Fruit fly (Drosophila melanogaster) whole organism, prepupa: Measurements from ENCODE around the gene CG14459.

Source experiments
- Blimp-1 ChIP-seq: fragments of 200-800 bp; sonication (Bioruptor generic); optimal IDR thresholded peaks from 3 replicates; lab custom pipeline; 2017; ENCODE audit warnings: missing biosample characterization, missing genetic modification characterization, mild to moderate bottlenecking, moderate library complexity, missing genetic modification reagents
- CG11294 ChIP-seq: fragments of 200-800 bp; sonication (Bioruptor generic); IDR thresholded peaks from 2 replicates; pipeline ENCODE4 v1.3.6; 2022; ENCODE audit warnings: missing biosample characterization, missing genetic modification characterization
- CG31627 ChIP-seq: fragments of 200-800 bp; sonication (Bioruptor generic); optimal IDR thresholded peaks from 3 replicates; lab custom pipeline; 2016; ENCODE audit warnings: missing biosample characterization, missing genetic modification characterization
- CG6276 ChIP-seq: fragments of 200-800 bp; sonication (Bioruptor generic); optimal IDR thresholded peaks from 2 replicates; lab custom pipeline; 2017; ENCODE audit warnings: missing biosample characterization, mild to moderate bottlenecking, missing genetic modification characterization
- CG6792 ChIP-seq: fragments of 200-800 bp; sonication (Bioruptor generic); optimal IDR thresholded peaks from 3 replicates; lab custom pipeline; 2016; ENCODE audit warnings: missing biosample characterization, missing genetic modification characterization
- CG6854 ChIP-seq: fragments of 200-800 bp; sonication (Bioruptor generic); optimal IDR thresholded peaks from 2 replicates; lab custom pipeline; 2017; ENCODE audit warnings: missing biosample characterization, mild to moderate bottlenecking, missing genetic modification characterization
- CG8632 ChIP-seq: fragments of 200-800 bp; sonication (Bioruptor generic); optimal IDR thresholded peaks from 3 replicates; lab custom pipeline; 2016; ENCODE audit warnings: missing biosample characterization, missing genetic modification characterization
- CG9139 ChIP-seq: fragments of 200-800 bp; sonication (Bioruptor generic); optimal IDR thresholded peaks from 3 replicates; lab custom pipeline; 2017; ENCODE audit warnings: missing biosample characterization, mild to moderate bottlenecking, missing genetic modification characterization
- Gug ChIP-seq: fragments of 200-800 bp; sonication (Bioruptor generic); IDR thresholded peaks from 2 replicates; pipeline ENCODE4 v1.3.6; 2022; ENCODE audit warnings: missing biosample characterization, missing genetic modification characterization
- Hr39 ChIP-seq: fragments of 200-800 bp; sonication (Bioruptor generic); optimal IDR thresholded peaks from 2 replicates; lab custom pipeline; 2016; ENCODE audit warnings: missing biosample characterization, missing genetic modification characterization
- Sox15 ChIP-seq: fragments of 200-800 bp; sonication (Bioruptor generic); optimal IDR thresholded peaks from 3 replicates; lab custom pipeline; 2016; ENCODE audit warnings: missing biosample characterization, missing genetic modification characterization
- dsx ChIP-seq: fragments of 200-800 bp; optimal IDR thresholded peaks from 3 replicates; lab custom pipeline; 2019; ENCODE audit warnings: missing biosample characterization, mild to moderate bottlenecking, missing genetic modification characterization, moderate library complexity; ENCODE audit not compliant: poor library complexity, severe bottlenecking
- topi ChIP-seq: fragments of 200-800 bp; sonication (Bioruptor generic); optimal IDR thresholded peaks from 3 replicates; lab custom pipeline; 2016; ENCODE audit warnings: missing biosample characterization, missing genetic modification characterization

dm6 chr3L:22548137-22548536 is 89.6 kb downstream of the CG14459 start, which contains the start of gene CG11404:
- no peak for TF ChIP-seq CG11294 (GFP tag; lab: Robert Waterston, UW)
- no peak for TF ChIP-seq Hr39 (GFP tag; lab: Kevin White, UChicago)
- no peak for TF ChIP-seq CG6276
- no peak for TF ChIP-seq CG6854
- TF ChIP-seq dsx = no peak
- no peak for TF ChIP-seq CG9139
- TF ChIP-seq CG6792 = no peak
- no peak for TF ChIP-seq Gug
- TF ChIP-seq topi = no peak
- no peak for TF ChIP-seq Sox15 (GFP tag; lab: Kevin White, UChicago)
- no peak for TF ChIP-seq CG31627 (GFP tag; lab: Kevin White, UChicago)
- TF ChIP-seq Blimp-1 (GFP tag; lab: Kevin White, UChicago) = no peak
- no peak for TF ChIP-seq CG8632 (GFP tag; lab: Kevin White, UChicago)
